Worm (Caenorhabditis elegans) whole organism, midembryonic: ENCODE results near the gene wht-8.

Source experiments
- T22C8.4 ChIP-seq: fragments of 200-800 bp; sonication (Bioruptor generic); IDR thresholded peaks from 2 replicates; pipeline ENCODE4 v1.3.6; 2022; ENCODE audit warnings: missing genetic modification characterization, missing compliant biosample characterization
- cog-1 ChIP-seq: sonication (generic microtip); optimal IDR thresholded peaks from 2 replicates; lab custom pipeline; 2016; ENCODE audit warnings: missing genetic modification characterization, missing compliant biosample characterization
- flt-1 ChIP-seq: fragments of 200-800 bp; sonication (Bioruptor generic); IDR thresholded peaks from 2 replicates; pipeline ENCODE4 v1.3.6; 2022; ENCODE audit warnings: missing genetic modification characterization, missing compliant biosample characterization
- med-1 ChIP-seq: sonication (generic microtip); optimal IDR thresholded peaks from 2 replicates; lab custom pipeline; 2017; ENCODE audit warnings: missing genetic modification characterization, mild to moderate bottlenecking, missing compliant biosample characterization, antibody characterized with exemption, missing genetic modification reagents; ENCODE audit not compliant: insufficient read depth
- ref-1 ChIP-seq: fragments of 200-800 bp; sonication (Bioruptor generic); conservative IDR thresholded peaks from 2 replicates; pipeline ENCODE4 v1.3.6; 2022; ENCODE audit warnings: missing genetic modification reagents, missing genetic modification characterization, missing compliant biosample characterization
- tab-1 ChIP-seq: fragments of 200-800 bp; sonication (Bioruptor generic); IDR thresholded peaks from 2 replicates; pipeline ENCODE4 v1.3.6; 2022; ENCODE audit warnings: missing genetic modification characterization, missing compliant biosample characterization
- ztf-29 ChIP-seq: fragments of 200-800 bp; sonication (Bioruptor generic); IDR thresholded peaks from 2 replicates; pipeline ENCODE4 v1.3.6; 2022; ENCODE audit warnings: missing genetic modification reagents, missing genetic modification characterization, missing compliant biosample characterization

- TF ChIP-seq med-1 (GFP tag; lab: Kevin White, UChicago) (no peak), ref-1 (GFP tag; lab: Robert Waterston, UW) (no peak), cog-1 (no peak), ztf-29 (GFP tag; lab: Robert Waterston, UW) (no peak), tab-1 (GFP tag; lab: Robert Waterston, UW) (no peak), flt-1 (GFP tag; lab: Robert Waterston, UW) (no peak), T22C8.4 (GFP tag; lab: Robert Waterston, UW) (no peak)
Observed at ce11 chrIII:11268532-11268931, 49.9 kb downstream of the wht-8 start.
